Worm (Caenorhabditis elegans): ENCODE results near the gene Y66D12A.21.

DNA sequence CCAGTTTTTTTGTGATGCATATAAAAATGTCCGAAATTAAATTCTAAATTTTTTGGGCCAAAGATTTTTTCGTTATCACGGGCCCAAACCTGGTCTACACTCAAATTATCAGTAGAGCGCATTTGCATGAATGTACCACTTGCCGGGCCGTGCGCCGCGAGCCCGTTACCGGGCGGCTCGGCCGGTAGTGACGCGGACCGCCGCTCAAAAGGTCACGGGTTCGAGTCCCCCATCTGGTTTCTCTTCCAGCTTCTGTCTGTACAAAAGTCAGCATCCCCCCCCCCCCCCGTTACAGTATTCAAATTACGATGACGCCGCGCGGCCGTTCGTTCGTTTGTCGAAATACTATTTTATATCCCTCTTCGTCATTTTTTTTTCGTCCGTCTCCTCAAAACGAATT, 27.8 kb downstream of the Y66D12A.21 start:
- no peak for TF ChIP-seq him-1 (tag; optimal IDR thresholded peaks at IDR 0.05)
- no peak for TF ChIP-seq dao-5 (tag; optimal IDR thresholded peaks at IDR 0.05)
- no peak for TF ChIP-seq W03F9.2 (tag; optimal IDR thresholded peaks at IDR 0.05)

All from whole organism, L4/young adult.